Worm (Caenorhabditis elegans) whole organism, L1 larva: ENCODE results near the gene nspd-2.

ENCODE experiments used
- C16A3.4 ChIP-seq: fragments of 150-350 bp; optimal IDR thresholded peaks from 2 replicates; lab custom pipeline; 2014; ENCODE audit warnings: missing biosample characterization, missing genetic modification characterization
- F16B12.6 ChIP-seq: fragments of 150-350 bp; optimal IDR thresholded peaks from 2 replicates; lab custom pipeline; 2014; ENCODE audit warnings: missing biosample characterization, missing genetic modification characterization
- alr-1 ChIP-seq: fragments of 200-800 bp; sonication (Bioruptor generic); optimal IDR thresholded peaks from 2 replicates; lab custom pipeline; 2018; ENCODE audit warnings: borderline replicate concordance, mild to moderate bottlenecking, missing genetic modification characterization, missing compliant biosample characterization
- aly-2 ChIP-seq: fragments of 150-350 bp; optimal IDR thresholded peaks from 2 replicates; lab custom pipeline; 2014; ENCODE audit warnings: missing biosample characterization, missing genetic modification characterization
- blmp-1 ChIP-seq: fragments of 150-350 bp; optimal IDR thresholded peaks from 2 replicates; lab custom pipeline; 2014; ENCODE audit warnings: missing biosample characterization, missing genetic modification characterization
- ceh-82 ChIP-seq, 3 experiments: fragments of 150-350 bp in 1 of 3; sonication (generic microtip) in 2 of 3; optimal IDR thresholded peaks; 2 replicates each; lab custom pipeline; 2014 to 2017; ENCODE audit warnings: missing biosample characterization in 3 of 3, missing genetic modification characterization in 3 of 3
- ceh-88 ChIP-seq: fragments of 200-800 bp; sonication (Bioruptor generic); IDR thresholded peaks from 2 replicates; pipeline ENCODE4 v1.3.6; 2022; ENCODE audit warnings: missing genetic modification characterization, missing compliant biosample characterization
- dpl-1 ChIP-seq, 3 experiments: fragments of 150-350 bp in 2 of 3; sonication (generic microtip) in 1 of 3; optimal IDR thresholded peaks; 2 replicates each; lab custom pipeline; 2014 to 2017; ENCODE audit warnings: missing biosample characterization in 3 of 3, missing genetic modification characterization in 3 of 3, missing genetic modification reagents in 3 of 3
- dsc-1 ChIP-seq: sonication (generic microtip); optimal IDR thresholded peaks from 2 replicates; lab custom pipeline; 2016; ENCODE audit warnings: mild to moderate bottlenecking, missing genetic modification characterization, missing compliant biosample characterization
- efl-1 ChIP-seq, 4 experiments: fragments of 150-350 bp; optimal IDR thresholded peaks in 3 of 4; peaks in 1 of 4; 1 replicate in 1 of 4; 2 replicates in 3 of 4; lab custom pipeline; 2014; ENCODE audit warnings: missing biosample characterization in 2 of 4, missing genetic modification characterization in 2 of 4, missing genetic modification reagents in 2 of 4
- efl-3 ChIP-seq: fragments of 200-800 bp; sonication (Bioruptor generic); optimal IDR thresholded peaks from 2 replicates; lab custom pipeline; 2018; ENCODE audit warnings: mild to moderate bottlenecking, missing genetic modification characterization, missing compliant biosample characterization
- egl-27 ChIP-seq, 2 experiments: fragments of 150-350 bp in 1 of 2; sonication (generic microtip); optimal IDR thresholded peaks; 3 replicates each; lab custom pipeline; 2017 to 2018; ENCODE audit warnings: missing biosample characterization in 2 of 2, missing genetic modification characterization in 2 of 2, missing genetic modification reagents in 2 of 2
- elt-3 ChIP-seq, 6 experiments: fragments of 150-350 bp in 1 of 6; sonication (generic microtip); optimal IDR thresholded peaks; 2 replicates each; lab custom pipeline; 2017 to 2018; ENCODE audit warnings: missing biosample characterization in 6 of 6, missing genetic modification characterization in 6 of 6, inconsistent platforms in 1 of 6
- fkh-10 ChIP-seq: sonication (generic microtip); optimal IDR thresholded peaks from 2 replicates; lab custom pipeline; 2017; ENCODE audit warnings: missing biosample characterization, missing genetic modification reagents, missing genetic modification characterization
- fos-1 ChIP-seq: fragments of 150-350 bp; optimal IDR thresholded peaks from 2 replicates; lab custom pipeline; 2014; ENCODE audit warnings: missing biosample characterization, missing genetic modification characterization
- hpl-2 ChIP-seq: fragments of 150-350 bp; optimal IDR thresholded peaks from 2 replicates; lab custom pipeline; 2014; ENCODE audit warnings: missing biosample characterization, missing genetic modification reagents, missing genetic modification characterization
- isw-1 ChIP-seq: fragments of 200-800 bp; sonication (Bioruptor generic); IDR thresholded peaks from 2 replicates; pipeline ENCODE4 v1.3.6; 2022; ENCODE audit warnings: missing genetic modification characterization, missing compliant biosample characterization
- lin-14 ChIP-seq: fragments of 200-800 bp; sonication (Bioruptor generic); optimal IDR thresholded peaks from 2 replicates; lab custom pipeline; 2018; ENCODE audit warnings: mild to moderate bottlenecking, missing genetic modification characterization, moderate library complexity, missing compliant biosample characterization
- lin-15B ChIP-seq: fragments of 150-350 bp; sonication (generic microtip); optimal IDR thresholded peaks from 3 replicates; lab custom pipeline; 2014; ENCODE audit warnings: missing biosample characterization, missing genetic modification characterization
- lin-35 ChIP-seq, 2 experiments: fragments of 150-350 bp; optimal IDR thresholded peaks; 2 replicates each; lab custom pipeline; 2014; ENCODE audit warnings: missing biosample characterization in 2 of 2, missing genetic modification characterization in 2 of 2, missing genetic modification reagents in 2 of 2
- lsy-2 ChIP-seq, 2 experiments: fragments of 150-350 bp; optimal IDR thresholded peaks; 2 replicates each; lab custom pipeline; 2014; ENCODE audit warnings: missing biosample characterization in 2 of 2, missing genetic modification characterization in 2 of 2
- mdl-1 ChIP-seq, 2 experiments: fragments of 150-350 bp; optimal IDR thresholded peaks; 2 replicates each; lab custom pipeline; 2014 to 2017; ENCODE audit warnings: missing biosample characterization in 2 of 2, missing genetic modification characterization in 2 of 2, inconsistent platforms in 1 of 2
- mep-1 ChIP-seq: fragments of 150-350 bp; optimal IDR thresholded peaks from 2 replicates; lab custom pipeline; 2014; ENCODE audit warnings: missing biosample characterization, missing genetic modification characterization
- nhr-11 ChIP-seq: fragments of 150-350 bp; optimal IDR thresholded peaks from 2 replicates; lab custom pipeline; 2014; ENCODE audit warnings: missing biosample characterization, missing genetic modification characterization
- nhr-19 ChIP-seq: fragments of 200-800 bp; sonication (Bioruptor generic); conservative IDR thresholded peaks from 2 replicates; pipeline ENCODE4 v1.3.6; 2022; ENCODE audit warnings: missing genetic modification characterization, missing compliant biosample characterization
- nhr-20 ChIP-seq: sonication (generic microtip); optimal IDR thresholded peaks from 2 replicates; lab custom pipeline; 2016; ENCODE audit warnings: mild to moderate bottlenecking, missing genetic modification characterization, missing compliant biosample characterization
- nhr-28 ChIP-seq: fragments of 150-350 bp; optimal IDR thresholded peaks from 2 replicates; lab custom pipeline; 2014; ENCODE audit warnings: missing biosample characterization, missing genetic modification characterization
- nhr-85 ChIP-seq: sonication (generic microtip); peaks from one replicate; lab custom pipeline; 2016; ENCODE audit warnings: missing genetic modification characterization, inconsistent platforms, missing compliant biosample characterization
- rnt-1 ChIP-seq: sonication (generic microtip); optimal IDR thresholded peaks from 2 replicates; lab custom pipeline; 2016; ENCODE audit warnings: mild to moderate bottlenecking, missing genetic modification characterization, moderate library complexity, missing compliant biosample characterization
- skn-1 ChIP-seq: fragments of 150-350 bp; optimal IDR thresholded peaks from 2 replicates; lab custom pipeline; 2014; ENCODE audit warnings: missing biosample characterization, missing genetic modification characterization
- snu-23 ChIP-seq: sonication (generic microtip); optimal IDR thresholded peaks from 2 replicates; lab custom pipeline; 2016; ENCODE audit warnings: missing genetic modification characterization, missing compliant biosample characterization
- swsn-7 ChIP-seq: sonication (generic microtip); optimal IDR thresholded peaks from 2 replicates; lab custom pipeline; 2016; ENCODE audit warnings: missing genetic modification characterization, missing compliant biosample characterization
- tlp-1 ChIP-seq: fragments of 150-350 bp; optimal IDR thresholded peaks from 2 replicates; lab custom pipeline; 2014; ENCODE audit warnings: missing biosample characterization, missing genetic modification characterization
- unc-130 ChIP-seq: fragments of 150-350 bp; optimal IDR thresholded peaks from 2 replicates; lab custom pipeline; 2017; ENCODE audit warnings: missing biosample characterization, missing genetic modification characterization, inconsistent platforms
- unc-30 ChIP-seq: sonication (generic microtip); optimal IDR thresholded peaks from 2 replicates; lab custom pipeline; 2017; ENCODE audit warnings: missing biosample characterization, missing genetic modification characterization
- unc-86 ChIP-seq: sonication (generic microtip); optimal IDR thresholded peaks from 2 replicates; lab custom pipeline; 2016; ENCODE audit warnings: missing genetic modification characterization, missing compliant biosample characterization
- xbp-1 ChIP-seq: sonication (generic microtip); optimal IDR thresholded peaks from 2 replicates; lab custom pipeline; 2016; ENCODE audit warnings: missing genetic modification characterization, missing compliant biosample characterization

nspd-2 gene

DNA sequence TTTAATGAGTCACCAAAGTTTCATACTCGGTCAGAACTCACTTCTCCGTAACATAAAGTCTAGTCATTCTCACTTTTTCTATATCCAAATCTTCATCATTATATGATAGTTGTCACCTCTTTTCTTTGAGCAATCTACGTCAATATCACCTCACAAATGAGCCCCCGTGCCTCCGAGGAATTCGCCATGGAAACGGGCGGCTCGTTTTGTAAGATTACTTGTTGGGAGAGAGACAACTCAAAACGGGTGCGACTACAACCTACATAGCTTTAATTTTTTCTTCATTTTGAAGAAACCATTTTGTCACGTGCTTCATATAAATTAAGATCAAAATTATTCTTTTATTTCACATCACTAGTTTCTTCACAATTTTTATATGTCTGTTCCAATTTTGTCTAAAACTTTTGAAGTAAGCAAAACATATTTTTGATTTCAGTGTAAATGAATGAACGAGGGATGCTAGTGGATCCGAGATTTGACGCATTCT is 35.1 kb downstream of the nspd-2 start, which contains the start of gene nhr-4 (continued):
- TF ChIP-seq alr-1 (tag; lab: Kevin White, UChicago) (no peak), egl-27 (tag; optimal IDR thresholded peaks at IDR 0.05; lab: Kevin White, UChicago) (no peak), ceh-82 (tag; optimal IDR thresholded peaks at IDR 0.05; lab: Kevin White, UChicago) (no peak), aly-2 (no peak), rnt-1 (tag; lab: Kevin White, UChicago) (no peak), elt-3 (tag; optimal IDR thresholded peaks at IDR 0.05; lab: Kevin White, UChicago) (no peak), hpl-2 (GFP tag; lab: Kevin White, UChicago) (no peak), unc-86 (tag; lab: Kevin White, UChicago) (no peak), nhr-28 (tag; lab: Kevin White, UChicago) (no peak), dsc-1 (tag; lab: Kevin White, UChicago) (peak; percentile 27), F16B12.6 (tag; lab: Kevin White, UChicago) (no peak)

DNA sequence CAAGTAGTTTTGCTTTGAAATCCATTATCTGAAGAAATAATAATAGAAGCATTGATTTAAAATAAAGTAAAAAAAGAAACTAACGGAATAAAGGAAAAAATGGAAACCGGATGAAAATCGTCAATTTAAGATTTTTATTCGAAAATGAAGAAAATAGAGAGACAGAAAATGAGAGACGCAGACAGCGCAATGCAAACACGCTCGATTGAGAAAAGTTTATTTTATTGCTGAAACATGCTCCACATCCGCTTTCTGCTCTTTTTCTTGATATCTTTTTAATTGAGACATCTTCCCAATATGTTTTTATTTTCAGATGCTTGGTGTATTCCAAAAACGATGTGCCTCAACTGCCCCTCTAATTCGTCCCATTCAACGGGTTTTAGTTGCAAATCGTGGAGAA is 40.4 kb downstream of the nspd-2 start, which contains the start of the genes prp-18 and mccc-1:
Gene prp-18, minus strand, starts transcription at position 127 of the 400 bp plus-strand sequence.
Gene mccc-1, plus strand, starts transcription at position 314 of the 400 bp plus-strand sequence.
- TF ChIP-seq efl-3 (GFP tag; lab: Kevin White, UChicago) (no peak), nhr-85 (peak; percentile 33), unc-86 (tag; lab: Kevin White, UChicago) (peak; percentile 4), lin-35 (GFP tag; optimal IDR thresholded peaks at IDR 0.05; lab: Kevin White, UChicago) (peak; percentile 72 to 76), lsy-2 (tag; optimal IDR thresholded peaks at IDR 0.05; lab: Kevin White, UChicago) (peak in 1 of 2 experiments; percentile 57), dsc-1 (tag; lab: Kevin White, UChicago) (peak; percentile 48), dpl-1 (GFP tag; optimal IDR thresholded peaks at IDR 0.05; lab: Kevin White, UChicago) (peak; percentile 43 to 69 (median 60)), isw-1 (peak; percentile 36), nhr-19 (GFP tag; lab: Robert Waterston, UW) (peak; percentile 25; the same call in 1 of the 2 replicates), lin-15B (tag; lab: Kevin White, UChicago) (peak; percentile 56), mep-1 (tag; lab: Kevin White, UChicago) (peak; percentile 74), skn-1 (tag; lab: Kevin White, UChicago) (peak; percentile 28), fkh-10 (GFP tag; lab: Kevin White, UChicago) (peak; percentile 8), xbp-1 (tag; lab: Kevin White, UChicago) (peak; percentile 48), ceh-82 (tag; optimal IDR thresholded peaks at IDR 0.05; lab: Kevin White, UChicago) (peak in 1 of 3 experiments; percentile 62), lin-14 (GFP tag; lab: Kevin White, UChicago) (peak; percentile 74), rnt-1 (tag; lab: Kevin White, UChicago) (peak; percentile 64), nhr-20 (no peak), snu-23 (peak; percentile 61), swsn-7 (tag; lab: Kevin White, UChicago) (peak; percentile 33), efl-1 (optimal IDR thresholded peaks at IDR 0.05; lab: Kevin White, UChicago) (peak; percentile 67 to 70), efl-1 (GFP tag; optimal IDR thresholded peaks at IDR 0.05 in 1 of 2; lab: Kevin White, UChicago) (peak; percentile 64 to 91), mdl-1 (tag; optimal IDR thresholded peaks at IDR 0.05; lab: Kevin White, UChicago) (peak in 1 of 2 experiments; percentile 16), blmp-1 (tag; lab: Kevin White, UChicago) (peak; percentile 30), C16A3.4 (tag; lab: Kevin White, UChicago) (peak; percentile 62), unc-130 (tag; lab: Kevin White, UChicago) (peak; percentile 9), tlp-1 (tag; lab: Kevin White, UChicago) (no peak), nhr-11 (tag; lab: Kevin White, UChicago) (no peak), fos-1 (tag; lab: Kevin White, UChicago) (no peak), ceh-88 (GFP tag; lab: Robert Waterston, UW) (no peak)

DNA sequence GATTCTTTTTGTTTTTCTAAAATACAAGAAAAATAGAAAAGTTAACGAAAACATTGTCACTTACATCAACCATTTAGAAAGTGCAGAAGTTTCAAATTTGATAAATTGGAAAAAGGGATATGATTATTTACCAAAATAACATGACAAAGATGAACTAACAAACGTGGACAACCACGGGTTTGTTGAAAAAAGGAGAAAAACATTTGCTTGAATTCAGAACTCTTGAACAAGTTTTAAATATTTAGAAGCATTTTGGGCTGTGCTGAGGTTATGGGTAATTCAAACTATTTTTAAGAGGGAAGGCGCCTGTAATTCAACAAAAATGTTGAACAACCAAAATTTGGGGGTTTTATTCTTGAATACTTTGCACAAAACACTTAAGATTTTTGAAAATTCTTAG is 46.0 kb downstream of the nspd-2 start, which contains the start of gene ttbk-3:
Gene ttbk-3, minus strand, starts transcription at position 101 of the 400 bp plus-strand sequence.
- TF ChIP-seq unc-30 (tag; lab: Kevin White, UChicago) (no peak), efl-1 (optimal IDR thresholded peaks at IDR 0.05; lab: Kevin White, UChicago) (no peak), efl-1 (GFP tag; optimal IDR thresholded peaks at IDR 0.05 in 1 of 2; lab: Kevin White, UChicago) (peak in 1 of 2 experiments; percentile 43)
- TF ChIP-seq, all 84 proteins: peak for 1
